Worm (Caenorhabditis elegans): ENCODE data around the gene skr-16.

ce11 chrIV:7166553-7166952, 2.0 kb upstream of the skr-16 start, which contains the start of gene C42D4.18:
- no peak for TF ChIP-seq ref-1 (GFP tag; conservative IDR thresholded peaks at IDR 0.05)
- TF ChIP-seq tab-1 (GFP tag; IDR thresholded peaks at IDR 0.05): no peak
- no peak for TF ChIP-seq T22C8.4 (GFP tag; IDR thresholded peaks at IDR 0.05)

Data from whole organism, midembryonic.